Worm (Caenorhabditis elegans) whole organism, L3 larva: ENCODE data around the gene D1086.2.

Source experiments
- ZK546.5 ChIP-seq: sonication (generic microtip); optimal IDR thresholded peaks from 2 replicates; lab custom pipeline; 2017; ENCODE audit warnings: missing biosample characterization, missing genetic modification characterization
- aly-2 ChIP-seq: fragments of 150-350 bp; optimal IDR thresholded peaks from 2 replicates; lab custom pipeline; 2014; ENCODE audit warnings: missing biosample characterization, missing genetic modification characterization
- ama-1 ChIP-seq: fragments of 150-350 bp; optimal IDR thresholded peaks from 2 replicates; lab custom pipeline; 2018
- ceh-16 ChIP-seq: sonication (generic microtip); optimal IDR thresholded peaks from 2 replicates; lab custom pipeline; 2017; ENCODE audit warnings: missing biosample characterization, missing genetic modification characterization
- ceh-28 ChIP-seq: fragments of 150-350 bp; optimal IDR thresholded peaks from 2 replicates; lab custom pipeline; 2014; ENCODE audit warnings: missing biosample characterization, missing genetic modification reagents, missing genetic modification characterization
- ceh-82 ChIP-seq: fragments of 150-350 bp; optimal IDR thresholded peaks from 2 replicates; lab custom pipeline; 2014; ENCODE audit warnings: missing biosample characterization, missing genetic modification characterization
- daf-12 ChIP-seq: fragments of 150-350 bp; optimal IDR thresholded peaks from 2 replicates; lab custom pipeline; 2014; ENCODE audit warnings: missing biosample characterization, missing genetic modification reagents, missing genetic modification characterization
- egl-27 ChIP-seq: sonication (generic microtip); optimal IDR thresholded peaks from 4 replicates; lab custom pipeline; 2017; ENCODE audit warnings: missing biosample characterization, missing genetic modification reagents, missing genetic modification characterization
- egl-5 ChIP-seq: fragments of 150-350 bp; optimal IDR thresholded peaks from 2 replicates; lab custom pipeline; 2017; ENCODE audit warnings: missing biosample characterization, missing genetic modification reagents, missing genetic modification characterization, inconsistent platforms
- elt-1 ChIP-seq: fragments of 150-350 bp; optimal IDR thresholded peaks from 2 replicates; lab custom pipeline; 2014; ENCODE audit warnings: missing biosample characterization, missing genetic modification characterization
- elt-2 ChIP-seq: sonication (generic microtip); optimal IDR thresholded peaks from 2 replicates; lab custom pipeline; 2016; ENCODE audit warnings: missing genetic modification reagents, mild to moderate bottlenecking, missing genetic modification characterization, missing compliant biosample characterization
- elt-3 ChIP-seq, 3 experiments: fragments of 150-350 bp in 1 of 3; sonication (generic microtip) in 2 of 3; optimal IDR thresholded peaks; 2 replicates in 2 of 3; 4 replicates in 1 of 3; lab custom pipeline; 2014 to 2017; ENCODE audit warnings: missing biosample characterization in 3 of 3, missing genetic modification characterization in 3 of 3
- eor-1 ChIP-seq, 2 experiments: fragments of 150-350 bp; optimal IDR thresholded peaks; 2 replicates each; lab custom pipeline; 2014 to 2018; ENCODE audit warnings: missing biosample characterization in 2 of 2, missing genetic modification characterization in 2 of 2
- fkh-10 ChIP-seq: sonication (generic microtip); optimal IDR thresholded peaks from 2 replicates; lab custom pipeline; 2017; ENCODE audit warnings: missing biosample characterization, missing genetic modification reagents, missing genetic modification characterization
- fkh-2 ChIP-seq: fragments of 150-350 bp; optimal IDR thresholded peaks from 2 replicates; lab custom pipeline; 2014; ENCODE audit warnings: missing biosample characterization, missing genetic modification reagents, missing genetic modification characterization
- hmg-11 ChIP-seq: sonication (generic microtip); optimal IDR thresholded peaks from 2 replicates; lab custom pipeline; 2016; ENCODE audit warnings: missing genetic modification characterization, missing compliant biosample characterization
- jun-1 ChIP-seq: fragments of 150-350 bp; optimal IDR thresholded peaks from 2 replicates; lab custom pipeline; 2014; ENCODE audit warnings: missing biosample characterization, missing genetic modification reagents, missing genetic modification characterization
- lin-15B ChIP-seq: fragments of 150-350 bp; optimal IDR thresholded peaks from 2 replicates; lab custom pipeline; 2014; ENCODE audit warnings: missing biosample characterization, missing genetic modification characterization
- lin-39 ChIP-seq: fragments of 150-350 bp; optimal IDR thresholded peaks from 2 replicates; lab custom pipeline; 2018; ENCODE audit warnings: missing biosample characterization, missing genetic modification reagents, missing genetic modification characterization
- lsy-12 ChIP-seq: sonication (generic microtip); optimal IDR thresholded peaks from 2 replicates; lab custom pipeline; 2016; ENCODE audit warnings: mild to moderate bottlenecking, missing genetic modification characterization, missing compliant biosample characterization
- mdl-1 ChIP-seq: fragments of 150-350 bp; optimal IDR thresholded peaks from 2 replicates; lab custom pipeline; 2014; ENCODE audit warnings: missing biosample characterization, missing genetic modification characterization
- mml-1 ChIP-seq: fragments of 150-350 bp; sonication (generic microtip); optimal IDR thresholded peaks from 3 replicates; lab custom pipeline; 2014; ENCODE audit warnings: missing biosample characterization, missing genetic modification characterization
- nfya-1 ChIP-seq: sonication (generic microtip); optimal IDR thresholded peaks from 2 replicates; lab custom pipeline; 2017; ENCODE audit warnings: missing genetic modification characterization, mild to moderate bottlenecking, missing compliant biosample characterization, antibody characterized with exemption, moderate library complexity; ENCODE audit not compliant: insufficient read depth
- nhr-11 ChIP-seq: fragments of 150-350 bp; optimal IDR thresholded peaks from 2 replicates; lab custom pipeline; 2014; ENCODE audit warnings: missing biosample characterization, missing genetic modification characterization
- nhr-23 ChIP-seq: fragments of 150-350 bp; optimal IDR thresholded peaks from 2 replicates; lab custom pipeline; 2014; ENCODE audit warnings: missing biosample characterization, missing genetic modification reagents, missing genetic modification characterization
- nhr-237 ChIP-seq: fragments of 150-350 bp; optimal IDR thresholded peaks from 2 replicates; lab custom pipeline; 2014; ENCODE audit warnings: missing biosample characterization, missing genetic modification characterization
- nhr-28 ChIP-seq: fragments of 150-350 bp; optimal IDR thresholded peaks from 2 replicates; lab custom pipeline; 2014; ENCODE audit warnings: missing biosample characterization, missing genetic modification characterization
- nhr-67 ChIP-seq: fragments of 150-350 bp; optimal IDR thresholded peaks from 2 replicates; lab custom pipeline; 2014; ENCODE audit warnings: missing biosample characterization, missing genetic modification characterization
- nhr-76 ChIP-seq: fragments of 150-350 bp; sonication (generic microtip); optimal IDR thresholded peaks from 5 replicates; lab custom pipeline; 2014; ENCODE audit warnings: missing biosample characterization, missing genetic modification characterization
- nhr-77 ChIP-seq: fragments of 150-350 bp; optimal IDR thresholded peaks from 2 replicates; lab custom pipeline; 2014; ENCODE audit warnings: missing biosample characterization, missing genetic modification characterization
- pha-4 ChIP-seq: fragments of 150-350 bp; optimal IDR thresholded peaks from 2 replicates; lab custom pipeline; 2014; ENCODE audit warnings: missing biosample characterization, missing genetic modification reagents, missing genetic modification characterization
- pqm-1 ChIP-seq: fragments of 150-350 bp; optimal IDR thresholded peaks from 2 replicates; lab custom pipeline; 2017; ENCODE audit warnings: missing biosample characterization, missing genetic modification characterization, inconsistent platforms
- sea-2 ChIP-seq: fragments of 150-350 bp; sonication (generic microtip); optimal IDR thresholded peaks from 4 replicates; lab custom pipeline; 2014; ENCODE audit warnings: missing biosample characterization, missing genetic modification reagents, missing genetic modification characterization
- skn-1 ChIP-seq: fragments of 150-350 bp; optimal IDR thresholded peaks from 2 replicates; lab custom pipeline; 2014; ENCODE audit warnings: missing biosample characterization, missing genetic modification characterization
- snpc-4 ChIP-seq: fragments of 150-350 bp; optimal IDR thresholded peaks from 2 replicates; lab custom pipeline; 2014; ENCODE audit warnings: missing biosample characterization, missing genetic modification characterization
- tbx-2 ChIP-seq: sonication (generic microtip); optimal IDR thresholded peaks from 2 replicates; lab custom pipeline; 2016; ENCODE audit warnings: mild to moderate bottlenecking, missing genetic modification characterization, missing compliant biosample characterization
- unc-62 ChIP-seq: fragments of 150-350 bp; sonication (generic microtip); optimal IDR thresholded peaks from 4 replicates; lab custom pipeline; 2014; ENCODE audit warnings: missing biosample characterization, missing genetic modification reagents, missing genetic modification characterization
- zag-1 ChIP-seq: fragments of 150-350 bp; optimal IDR thresholded peaks from 2 replicates; lab custom pipeline; 2014; ENCODE audit warnings: missing biosample characterization, missing genetic modification characterization
- ztf-11 ChIP-seq: fragments of 150-350 bp; optimal IDR thresholded peaks from 2 replicates; lab custom pipeline; 2014; ENCODE audit warnings: missing biosample characterization, missing genetic modification characterization

D1086.2 gene

DNA sequence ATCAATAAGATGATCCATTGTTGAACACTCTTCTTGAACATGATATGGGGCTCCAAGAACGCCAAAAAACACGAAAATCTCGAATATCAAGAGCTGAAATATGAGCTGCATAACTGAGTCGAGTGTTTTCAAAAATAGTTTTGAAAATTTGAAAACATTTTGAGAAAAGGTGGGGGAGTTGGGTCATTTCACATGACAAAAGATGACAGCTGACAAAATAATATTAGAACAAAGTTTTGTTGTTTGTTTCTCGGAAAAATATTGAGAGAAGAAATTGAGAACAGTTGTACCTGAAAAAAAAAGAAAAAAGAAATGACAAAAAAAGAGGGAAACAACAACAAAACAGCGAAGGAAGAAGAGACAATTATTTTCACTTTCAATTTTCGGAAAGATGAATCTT lies at the start of gene D1086.2, which contains the start of gene D1086.1:
TSS of gene D1086.2 (minus strand) at position 150 of the 400 bp plus-strand sequence.
TSS of gene D1086.1 (plus strand) at position 340 of the 400 bp plus-strand sequence.
- TF ChIP-seq unc-62 (no peak), nhr-237 (tag; lab: Kevin White, UChicago) (no peak), ceh-28 (tag; lab: Kevin White, UChicago) (no peak), sea-2 (GFP tag; lab: Kevin White, UChicago) (no peak), ZK546.5 (tag; lab: Kevin White, UChicago) (no peak), ceh-82 (tag; lab: Kevin White, UChicago) (no peak), nhr-77 (no peak), mml-1 (tag; lab: Kevin White, UChicago) (no peak), jun-1 (tag; lab: Kevin White, UChicago) (no peak), lsy-12 (no peak), nhr-11 (tag; lab: Kevin White, UChicago) (no peak), nhr-28 (no peak), ama-1 (no peak), aly-2 (tag; lab: Kevin White, UChicago) (no peak), nfya-1 (tag; lab: Kevin White, UChicago) (no peak), snpc-4 (tag; lab: Kevin White, UChicago) (no peak), daf-12 (tag; lab: Kevin White, UChicago) (no peak), nhr-23 (tag; lab: Kevin White, UChicago) (no peak)

DNA sequence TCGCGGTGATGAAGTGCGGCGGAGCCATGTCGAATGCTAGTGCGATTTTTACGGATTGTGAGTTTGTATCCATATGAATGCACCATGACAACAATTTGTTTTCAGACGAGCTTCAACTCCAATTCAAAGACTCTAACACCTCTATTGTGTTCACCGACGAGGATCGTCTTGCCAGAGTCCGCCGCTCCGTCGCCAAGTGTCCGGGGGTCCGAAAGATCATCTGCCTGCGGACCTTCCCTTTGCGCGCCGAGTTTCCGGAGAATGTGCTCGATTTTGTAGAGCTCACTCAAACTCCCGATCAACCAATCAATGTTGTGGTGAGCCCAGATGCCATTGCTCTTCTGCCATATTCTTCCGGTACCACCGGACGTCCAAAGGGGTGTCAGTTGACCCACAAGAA lies 48.6 kb upstream of the D1086.2 start:
- TF ChIP-seq mdl-1 (tag; lab: Kevin White, UChicago), result no peak
- no peak for TF ChIP-seq ceh-16 (tag; lab: Kevin White, UChicago)
- TF ChIP-seq lin-39 (tag; lab: Kevin White, UChicago), result no peak
- no peak for TF ChIP-seq elt-3 (tag; optimal IDR thresholded peaks at IDR 0.05; lab: Kevin White, UChicago)
- TF ChIP-seq elt-2 (tag; lab: Kevin White, UChicago), result no peak
- TF ChIP-seq pha-4 (tag; lab: Kevin White, UChicago), result no peak
- no peak for TF ChIP-seq daf-12 (tag; lab: Kevin White, UChicago)
- TF ChIP-seq elt-1, result no peak
- TF ChIP-seq nhr-77, result no peak
- no peak for TF ChIP-seq nhr-76 (tag; lab: Kevin White, UChicago)
- no peak for TF ChIP-seq pqm-1 (tag; lab: Kevin White, UChicago)

DNA sequence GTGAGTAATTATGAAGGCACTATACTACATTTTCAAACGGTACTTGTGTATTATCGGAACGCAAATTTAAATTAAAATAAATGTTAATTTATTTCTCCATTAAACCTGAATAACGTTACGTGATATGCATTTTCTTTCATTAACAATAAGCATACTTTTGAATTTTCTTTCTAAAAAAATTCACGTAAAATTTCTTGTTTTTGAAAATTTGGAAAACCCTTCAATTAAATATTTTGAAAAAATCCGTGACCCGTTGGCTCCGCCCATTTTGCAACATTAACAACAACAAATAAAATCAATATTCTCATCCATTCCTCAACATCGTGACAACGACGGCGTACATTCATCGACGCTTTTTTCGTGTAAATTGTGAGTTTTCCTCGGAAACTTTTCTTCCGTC lies 47.7 kb upstream of the D1086.2 start, which contains the start of gene acs-10:
TSS of gene acs-10 (plus strand) at position 301 of the 400 bp plus-strand sequence.
- TF ChIP-seq elt-1, result no peak
- TF ChIP-seq nhr-67, result no peak
- TF ChIP-seq mml-1 (tag; lab: Kevin White, UChicago), result no peak
- no peak for TF ChIP-seq lin-15B (tag; lab: Kevin White, UChicago)
- no peak for TF ChIP-seq nhr-77
- no peak for TF ChIP-seq lsy-12
- TF ChIP-seq pqm-1 (tag; lab: Kevin White, UChicago), result no peak
- no peak for TF ChIP-seq ZK546.5 (tag; lab: Kevin White, UChicago)
- no peak for TF ChIP-seq nhr-23 (tag; lab: Kevin White, UChicago)
- no peak for TF ChIP-seq pha-4 (tag; lab: Kevin White, UChicago)
- TF ChIP-seq fkh-10 (GFP tag; lab: Kevin White, UChicago), result no peak
- TF ChIP-seq ztf-11 (tag; lab: Kevin White, UChicago), result no peak
- TF ChIP-seq jun-1 (tag; lab: Kevin White, UChicago), result no peak
- TF ChIP-seq skn-1 (tag; lab: Kevin White, UChicago), result no peak
- TF ChIP-seq ceh-28 (tag; lab: Kevin White, UChicago), result no peak
- no peak for TF ChIP-seq egl-27
- TF ChIP-seq aly-2 (tag; lab: Kevin White, UChicago), result no peak
- no peak for TF ChIP-seq ama-1
- TF ChIP-seq tbx-2 (tag; lab: Kevin White, UChicago), result no peak

DNA sequence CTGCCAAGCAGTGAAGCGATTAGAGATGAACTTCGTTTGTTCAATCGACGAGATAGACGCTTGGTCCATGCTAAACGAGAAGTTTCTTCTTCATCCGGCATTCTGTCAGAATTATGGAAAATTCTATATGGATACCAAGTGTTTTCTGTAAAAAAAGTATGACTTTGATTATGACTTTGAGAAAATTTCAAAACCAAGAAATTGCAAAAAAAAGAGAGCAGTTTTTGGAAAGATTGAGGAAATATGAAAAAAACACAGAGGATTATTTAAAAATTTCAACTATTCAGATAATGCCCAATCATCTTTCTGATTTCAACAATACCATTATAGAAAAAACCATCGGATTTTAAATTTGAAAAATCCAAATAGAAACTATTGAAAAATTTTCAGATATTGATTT lies 46.8 kb upstream of the D1086.2 start, which contains the start of gene par-1:
TSS of gene par-1 (minus strand) at position 101 of the 400 bp plus-strand sequence.
- no peak for TF ChIP-seq ama-1
- no peak for TF ChIP-seq egl-5 (tag; lab: Kevin White, UChicago)
- TF ChIP-seq unc-62, result no peak
- TF ChIP-seq mml-1 (tag; lab: Kevin White, UChicago), result no peak
- no peak for TF ChIP-seq zag-1
- TF ChIP-seq elt-2 (tag; lab: Kevin White, UChicago), result no peak
- no peak for TF ChIP-seq hmg-11
- no peak for TF ChIP-seq nfya-1 (tag; lab: Kevin White, UChicago)
- TF ChIP-seq ceh-16 (tag; lab: Kevin White, UChicago), result no peak
- no peak for TF ChIP-seq jun-1 (tag; lab: Kevin White, UChicago)
- no peak for TF ChIP-seq nhr-23 (tag; lab: Kevin White, UChicago)
- TF ChIP-seq aly-2 (tag; lab: Kevin White, UChicago), result no peak
- TF ChIP-seq snpc-4 (tag; lab: Kevin White, UChicago), result no peak
- TF ChIP-seq fkh-10 (GFP tag; lab: Kevin White, UChicago), result no peak
- no peak for TF ChIP-seq mdl-1 (tag; lab: Kevin White, UChicago)
- TF ChIP-seq eor-1 (tag; optimal IDR thresholded peaks at IDR 0.05; lab: Kevin White, UChicago), result no peak
- TF ChIP-seq skn-1 (tag; lab: Kevin White, UChicago), result no peak
- TF ChIP-seq tbx-2 (tag; lab: Kevin White, UChicago), result no peak
- TF ChIP-seq fkh-2, result no peak
- TF ChIP-seq, all 47 proteins: peak for 0
